Fruit fly (Drosophila melanogaster) Kc167 (cell line): ENCODE results near the gene vir-1.

ENCODE experiments used
- Myc ChIP-seq: fragments of >200 bp; optimal IDR thresholded peaks from 2 replicates; lab custom pipeline; 2017; ENCODE audit warnings: missing external identifiers
- Sin3A ChIP-seq: fragments of >200 bp; optimal IDR thresholded peaks from 2 replicates; lab custom pipeline; 2018; ENCODE audit warnings: missing external identifiers
- psq ChIP-seq: fragments of >200 bp; optimal IDR thresholded peaks from 2 replicates; lab custom pipeline; 2017; ENCODE audit warnings: missing external identifiers
- ttk ChIP-seq: sonication (Bioruptor generic); optimal IDR thresholded peaks from 2 replicates; lab custom pipeline; 2017; ENCODE audit warnings: missing external identifiers

- TF ChIP-seq ttk (lab: Kevin White, UChicago) (no peak), Sin3A (lab: Kevin White, UChicago) (no peak), Myc (no peak), psq (lab: Kevin White, UChicago) (no peak)
Observed at dm6 chr2L:12466506-12467043, 43.3 kb upstream of the vir-1 start.
